Fruit fly (Drosophila melanogaster): ENCODE data around the gene grk.

dm6 chr2L:8420259-8420930 is 13.0 kb downstream of the grk start:
- no peak for TF ChIP-seq ttk (optimal IDR thresholded peaks at IDR 0.05)
- no peak for TF ChIP-seq Sin3A (optimal IDR thresholded peaks at IDR 0.05)
- TF ChIP-seq h (optimal IDR thresholded peaks at IDR 0.05) = no peak
- TF ChIP-seq insv (optimal IDR thresholded peaks at IDR 0.05) = no peak
- no peak for TF ChIP-seq Myc (optimal IDR thresholded peaks at IDR 0.05)
